Fruit fly (Drosophila melanogaster) whole organism, prepupa: ENCODE results near the gene CG7943.

ENCODE experiments used
- Blimp-1 ChIP-seq: fragments of 200-800 bp; sonication (Bioruptor generic); optimal IDR thresholded peaks from 3 replicates; lab custom pipeline; 2017; ENCODE audit warnings: missing biosample characterization, missing genetic modification characterization, mild to moderate bottlenecking, moderate library complexity, missing genetic modification reagents
- CG10631 ChIP-seq: fragments of 200-800 bp; sonication (Bioruptor generic); optimal IDR thresholded peaks from 2 replicates; lab custom pipeline; 2016; ENCODE audit warnings: missing biosample characterization, missing genetic modification characterization
- CG10669 ChIP-seq: fragments of 200-800 bp; sonication (Bioruptor generic); optimal IDR thresholded peaks from 3 replicates; lab custom pipeline; 2018; ENCODE audit warnings: missing biosample characterization, mild to moderate bottlenecking, missing genetic modification characterization, moderate library complexity
- CG11294 ChIP-seq: fragments of 200-800 bp; sonication (Bioruptor generic); IDR thresholded peaks from 2 replicates; pipeline ENCODE4 v1.3.6; 2022; ENCODE audit warnings: missing biosample characterization, missing genetic modification characterization
- CG11762 ChIP-seq: fragments of 200-800 bp; sonication (Bioruptor generic); optimal IDR thresholded peaks from 3 replicates; lab custom pipeline; 2016; ENCODE audit warnings: missing biosample characterization, missing genetic modification characterization; ENCODE audit not compliant: insufficient read depth
- CG11902 ChIP-seq: fragments of 200-800 bp; sonication (Bioruptor generic); optimal IDR thresholded peaks from 3 replicates; lab custom pipeline; 2016; ENCODE audit warnings: missing biosample characterization, missing genetic modification characterization
- CG15336 ChIP-seq: fragments of 200-800 bp; sonication (Bioruptor generic); IDR thresholded peaks from 2 replicates; pipeline ENCODE4 v1.3.6; 2022; ENCODE audit warnings: missing biosample characterization, missing genetic modification characterization
- CG1621 ChIP-seq: fragments of 200-800 bp; sonication (Bioruptor generic); optimal IDR thresholded peaks from 3 replicates; lab custom pipeline; 2018; ENCODE audit warnings: missing biosample characterization, mild to moderate bottlenecking, missing genetic modification characterization
- CG16779 ChIP-seq: fragments of 200-800 bp; sonication (Bioruptor generic); optimal IDR thresholded peaks from 3 replicates; lab custom pipeline; 2017; ENCODE audit warnings: missing biosample characterization, mild to moderate bottlenecking, missing genetic modification characterization
- CG31627 ChIP-seq: fragments of 200-800 bp; sonication (Bioruptor generic); optimal IDR thresholded peaks from 3 replicates; lab custom pipeline; 2016; ENCODE audit warnings: missing biosample characterization, missing genetic modification characterization
- CG34406 ChIP-seq: fragments of 200-800 bp; sonication (Bioruptor generic); optimal IDR thresholded peaks from 3 replicates; lab custom pipeline; 2016; ENCODE audit warnings: missing biosample characterization, missing genetic modification characterization
- CG3919 ChIP-seq: fragments of 200-800 bp; sonication (Bioruptor generic); optimal IDR thresholded peaks from 3 replicates; lab custom pipeline; 2016; ENCODE audit warnings: missing biosample characterization, missing genetic modification characterization
- CG6276 ChIP-seq: fragments of 200-800 bp; sonication (Bioruptor generic); optimal IDR thresholded peaks from 2 replicates; lab custom pipeline; 2017; ENCODE audit warnings: missing biosample characterization, mild to moderate bottlenecking, missing genetic modification characterization
- CG6808 ChIP-seq: fragments of 200-800 bp; sonication (Bioruptor generic); optimal IDR thresholded peaks from 3 replicates; lab custom pipeline; 2017; ENCODE audit warnings: missing biosample characterization, missing genetic modification characterization, mild to moderate bottlenecking, moderate library complexity, missing genetic modification reagents
- CG6854 ChIP-seq: fragments of 200-800 bp; sonication (Bioruptor generic); optimal IDR thresholded peaks from 2 replicates; lab custom pipeline; 2017; ENCODE audit warnings: missing biosample characterization, mild to moderate bottlenecking, missing genetic modification characterization
- CG8119 ChIP-seq: fragments of 200-800 bp; sonication (Bioruptor generic); IDR thresholded peaks from 3 replicates; pipeline ENCODE4 v1.3.6; 2022; ENCODE audit warnings: missing biosample characterization, missing genetic modification characterization
- CG9139 ChIP-seq: fragments of 200-800 bp; sonication (Bioruptor generic); optimal IDR thresholded peaks from 3 replicates; lab custom pipeline; 2017; ENCODE audit warnings: missing biosample characterization, mild to moderate bottlenecking, missing genetic modification characterization
- Eip75B ChIP-seq: fragments of 200-800 bp; sonication (Bioruptor generic); optimal IDR thresholded peaks from 3 replicates; lab custom pipeline; 2016; ENCODE audit warnings: missing biosample characterization, missing genetic modification characterization
- Eip78C ChIP-seq: fragments of 200-800 bp; sonication (Bioruptor generic); peaks from one replicate; lab custom pipeline; 2016; ENCODE audit warnings: missing biosample characterization, missing genetic modification characterization
- Eip93F ChIP-seq: fragments of 200-800 bp; sonication (Bioruptor generic); optimal IDR thresholded peaks from 2 replicates; lab custom pipeline; 2016; ENCODE audit warnings: missing biosample characterization, mild to moderate bottlenecking, missing genetic modification characterization
- Ets96B ChIP-seq: fragments of 200-800 bp; optimal IDR thresholded peaks from 2 replicates; lab custom pipeline; 2019; ENCODE audit warnings: missing biosample characterization, mild to moderate bottlenecking, missing genetic modification characterization, moderate library complexity
- Gug ChIP-seq: fragments of 200-800 bp; sonication (Bioruptor generic); IDR thresholded peaks from 2 replicates; pipeline ENCODE4 v1.3.6; 2022; ENCODE audit warnings: missing biosample characterization, missing genetic modification characterization
- Hr39 ChIP-seq: fragments of 200-800 bp; sonication (Bioruptor generic); optimal IDR thresholded peaks from 2 replicates; lab custom pipeline; 2016; ENCODE audit warnings: missing biosample characterization, missing genetic modification characterization
- Hr4 ChIP-seq: fragments of 200-800 bp; sonication (Bioruptor generic); optimal IDR thresholded peaks from 3 replicates; lab custom pipeline; 2016; ENCODE audit warnings: missing biosample characterization, missing genetic modification characterization
- Lpt ChIP-seq: fragments of 200-800 bp; sonication (Bioruptor generic); optimal IDR thresholded peaks from 3 replicates; lab custom pipeline; 2016; ENCODE audit warnings: missing biosample characterization, missing genetic modification characterization
- Met ChIP-seq: fragments of 200-800 bp; sonication (Bioruptor generic); optimal IDR thresholded peaks from 3 replicates; lab custom pipeline; 2016; ENCODE audit warnings: missing biosample characterization, missing genetic modification characterization
- OdsH ChIP-seq: fragments of 200-800 bp; sonication (Bioruptor generic); optimal IDR thresholded peaks from 3 replicates; lab custom pipeline; 2016; ENCODE audit warnings: missing biosample characterization, missing genetic modification characterization
- Smox ChIP-seq: fragments of 200-800 bp; sonication (Bioruptor generic); optimal IDR thresholded peaks from 3 replicates; lab custom pipeline; 2016; ENCODE audit warnings: missing biosample characterization, missing genetic modification characterization
- Sox102F ChIP-seq: fragments of 200-800 bp; sonication (Bioruptor generic); optimal IDR thresholded peaks from 2 replicates; lab custom pipeline; 2016; ENCODE audit warnings: missing biosample characterization, mild to moderate bottlenecking, missing genetic modification characterization
- achi ChIP-seq: fragments of 200-800 bp; sonication (Bioruptor generic); optimal IDR thresholded peaks from 3 replicates; lab custom pipeline; 2016; ENCODE audit warnings: missing biosample characterization, missing genetic modification characterization
- acj6 ChIP-seq: fragments of 200-800 bp; sonication (Bioruptor generic); optimal IDR thresholded peaks from 3 replicates; lab custom pipeline; 2016; ENCODE audit warnings: missing biosample characterization, missing genetic modification characterization
- cyc ChIP-seq: fragments of 200-800 bp; sonication (Bioruptor generic); optimal IDR thresholded peaks from 3 replicates; lab custom pipeline; 2016; ENCODE audit warnings: missing biosample characterization, missing genetic modification characterization
- dac ChIP-seq: fragments of 200-800 bp; sonication (Bioruptor generic); optimal IDR thresholded peaks from 2 replicates; lab custom pipeline; 2017; ENCODE audit warnings: missing biosample characterization, mild to moderate bottlenecking, missing genetic modification characterization
- dsx ChIP-seq: fragments of 200-800 bp; optimal IDR thresholded peaks from 3 replicates; lab custom pipeline; 2019; ENCODE audit warnings: missing biosample characterization, mild to moderate bottlenecking, missing genetic modification characterization, moderate library complexity; ENCODE audit not compliant: poor library complexity, severe bottlenecking
- eg ChIP-seq: fragments of 200-800 bp; sonication (Bioruptor generic); IDR thresholded peaks from 3 replicates; pipeline ENCODE4 v1.3.6; 2022; ENCODE audit warnings: missing biosample characterization, missing genetic modification characterization
- esn ChIP-seq: fragments of 200-800 bp; sonication (Bioruptor generic); optimal IDR thresholded peaks from 2 replicates; lab custom pipeline; 2016; ENCODE audit warnings: missing biosample characterization, mild to moderate bottlenecking, missing genetic modification characterization, moderate library complexity
- fd59A ChIP-seq: fragments of 200-800 bp; sonication (Bioruptor generic); optimal IDR thresholded peaks from 2 replicates; lab custom pipeline; 2017; ENCODE audit warnings: missing biosample characterization, mild to moderate bottlenecking, missing genetic modification characterization, missing genetic modification reagents
- fd85E ChIP-seq: fragments of 200-800 bp; sonication (Bioruptor generic); optimal IDR thresholded peaks from 3 replicates; lab custom pipeline; 2016; ENCODE audit warnings: missing biosample characterization, missing genetic modification characterization
- pdm3 ChIP-seq: fragments of 200-800 bp; sonication (Bioruptor generic); optimal IDR thresholded peaks from 3 replicates; lab custom pipeline; 2016; ENCODE audit warnings: missing biosample characterization, missing genetic modification characterization
- ss ChIP-seq, 2 experiments: fragments of 200-800 bp; sonication (Bioruptor generic); optimal IDR thresholded peaks; 2 replicates in 1 of 2; 3 replicates in 1 of 2; lab custom pipeline; 2017 to 2018; ENCODE audit warnings: mild to moderate bottlenecking in 2 of 2, missing biosample characterization in 2 of 2, missing genetic modification characterization in 2 of 2, moderate library complexity in 1 of 2
- svp ChIP-seq: fragments of 200-800 bp; sonication (Bioruptor generic); peaks from one replicate; lab custom pipeline; 2016; ENCODE audit warnings: missing biosample characterization, missing genetic modification characterization
- topi ChIP-seq: fragments of 200-800 bp; sonication (Bioruptor generic); optimal IDR thresholded peaks from 3 replicates; lab custom pipeline; 2016; ENCODE audit warnings: missing biosample characterization, missing genetic modification characterization
- vri ChIP-seq: fragments of 200-800 bp; sonication (Bioruptor generic); optimal IDR thresholded peaks from 3 replicates; lab custom pipeline; 2016; ENCODE audit warnings: missing biosample characterization, mild to moderate bottlenecking, missing genetic modification characterization

CG7943 gene

dm6 chr3R:30021009-30021408, 25.3 kb upstream of the CG7943 start (continued):
- no peak for TF ChIP-seq pdm3 (GFP tag; lab: Kevin White, UChicago)
- TF ChIP-seq Sox102F (GFP tag; lab: Kevin White, UChicago) = peak; percentile 24
- TF ChIP-seq OdsH (GFP tag; lab: Kevin White, UChicago) = no peak
- TF ChIP-seq Met (GFP tag; lab: Kevin White, UChicago) = peak; percentile 31
- TF ChIP-seq CG11294 (GFP tag; lab: Robert Waterston, UW) = peak; percentile 12; the same call in 1 of the 2 replicates
- TF ChIP-seq cyc (GFP tag; lab: Kevin White, UChicago) = peak; percentile 5
- TF ChIP-seq CG1621 (tag; lab: Kevin White, UChicago) = no peak
- no peak for TF ChIP-seq CG11762 (GFP tag; lab: Kevin White, UChicago)
- TF ChIP-seq Ets96B = no peak
- peak; percentile 25 for TF ChIP-seq fd59A (GFP tag; lab: Kevin White, UChicago)
- peak; percentile 8 for TF ChIP-seq Hr39 (GFP tag; lab: Kevin White, UChicago)
- peak; percentile 86 for TF ChIP-seq eg

dm6 chr3R:30021559-30022451, 24.5 kb upstream of the CG7943 start, which contains the start of gene Mgat2:
TSS of gene Mgat2 (minus strand) at chr3R:30022221.
- no peak for TF ChIP-seq fd85E (GFP tag; lab: Kevin White, UChicago)
- no peak for TF ChIP-seq vri (GFP tag; lab: Kevin White, UChicago)
- no peak for TF ChIP-seq Eip75B
- no peak for TF ChIP-seq CG6276 (GFP tag; lab: Kevin White, UChicago)
- no peak for TF ChIP-seq CG11762 (GFP tag; lab: Kevin White, UChicago)
- TF ChIP-seq CG34406 (GFP tag; lab: Kevin White, UChicago) = peak; percentile 4
- TF ChIP-seq esn (GFP tag; lab: Kevin White, UChicago) = peak; percentile 54
- TF ChIP-seq eg = peak; percentile 62; the same call in 2 of the 3 replicates
- TF ChIP-seq CG11294 (GFP tag; lab: Robert Waterston, UW) = no peak
- TF ChIP-seq Blimp-1 (GFP tag; lab: Kevin White, UChicago) = peak; percentile 99
- no peak for TF ChIP-seq Gug (GFP tag; lab: Robert Waterston, UW)
- no peak for TF ChIP-seq CG3919
- no peak for TF ChIP-seq Smox (GFP tag; lab: Kevin White, UChicago)
- peak; percentile 63; the same call in 2 of the 3 replicates for TF ChIP-seq CG8119 (GFP tag; lab: Robert Waterston, UW)
- TF ChIP-seq Lpt = peak; percentile 68
- TF ChIP-seq CG15336 (GFP tag; lab: Robert Waterston, UW) = peak; percentile 74
- TF ChIP-seq CG10631 (GFP tag; lab: Kevin White, UChicago) = no peak
- TF ChIP-seq CG10669 (GFP tag; lab: Kevin White, UChicago) = peak; percentile 35
- peak; percentile 92 for TF ChIP-seq CG6854 (GFP tag; lab: Kevin White, UChicago)
- TF ChIP-seq topi (GFP tag; lab: Kevin White, UChicago) = peak; percentile 10
- TF ChIP-seq Ets96B = no peak
- TF ChIP-seq CG1621 (tag; lab: Kevin White, UChicago) = peak; percentile 42
- TF ChIP-seq CG16779 (tag; lab: Kevin White, UChicago) = peak; percentile 50
- peak; percentile 80 for TF ChIP-seq Eip78C (GFP tag; lab: Kevin White, UChicago)

dm6 chr3R:30022452-30023028, 23.7 kb upstream of the CG7943 start, which contains the start of the genes RpS28a and Axn:
TSS of gene RpS28a (minus strand) at chr3R:30022648.
TSS of gene Axn (plus strand) at chr3R:30022842.
- TF ChIP-seq svp (GFP tag; lab: Kevin White, UChicago) = peak; percentile 96
- no peak for TF ChIP-seq CG6808 (GFP tag; lab: Kevin White, UChicago)
- no peak for TF ChIP-seq Eip93F
- no peak for TF ChIP-seq CG6276 (GFP tag; lab: Kevin White, UChicago)
- no peak for TF ChIP-seq CG3919
- no peak for TF ChIP-seq dac
- no peak for TF ChIP-seq CG10631 (GFP tag; lab: Kevin White, UChicago)
- TF ChIP-seq Ets96B = no peak
- no peak for TF ChIP-seq CG9139 (GFP tag; lab: Kevin White, UChicago)
- TF ChIP-seq Gug (GFP tag; lab: Robert Waterston, UW) = no peak
- no peak for TF ChIP-seq acj6 (GFP tag; lab: Kevin White, UChicago)
- no peak for TF ChIP-seq Eip75B
- no peak for TF ChIP-seq vri (GFP tag; lab: Kevin White, UChicago)
- TF ChIP-seq Hr4 (GFP tag; lab: Kevin White, UChicago) = no peak
- TF ChIP-seq topi (GFP tag; lab: Kevin White, UChicago) = no peak
- TF ChIP-seq achi (GFP tag; lab: Kevin White, UChicago) = no peak
- no peak for TF ChIP-seq Met (GFP tag; lab: Kevin White, UChicago)
- TF ChIP-seq Eip78C (GFP tag; lab: Kevin White, UChicago) = no peak
- TF ChIP-seq CG15336 (GFP tag; lab: Robert Waterston, UW) = no peak
- no peak for TF ChIP-seq CG11902
- no peak for TF ChIP-seq dsx (GFP tag; lab: Kevin White, UChicago)
- peak; percentile 6 for TF ChIP-seq CG31627
- TF ChIP-seq CG1621 (tag; lab: Kevin White, UChicago) = no peak
- no peak for TF ChIP-seq ss (GFP tag; optimal IDR thresholded peaks at IDR 0.05; lab: Kevin White, UChicago)
- no peak for TF ChIP-seq CG16779 (tag; lab: Kevin White, UChicago)
